Fruit fly (Drosophila melanogaster): ENCODE data around the gene Hsp27.

Hsp27 gene

dm6 chr3L:9360217-9360692, 23.6 kb upstream of the Hsp27 start, which contains the start of gene Pdxk (continued):
- no peak for TF ChIP-seq Side (GFP tag; optimal IDR thresholded peaks at IDR 0.05)
- TF ChIP-seq GATAe (GFP tag; conservative IDR thresholded peaks at IDR 0.05) = peak; percentile 89
- no peak for TF ChIP-seq CG10209 (GFP tag; optimal IDR thresholded peaks at IDR 0.05)
- no peak for TF ChIP-seq vfl (GFP tag; optimal IDR thresholded peaks at IDR 0.05)
- TF ChIP-seq zen2 (GFP tag; IDR thresholded peaks at IDR 0.05; ENCODE audit: partially characterized antibody) = no peak
- no peak for TF ChIP-seq CG12744 (GFP tag; optimal IDR thresholded peaks at IDR 0.05)
- no peak for TF ChIP-seq gsb-n (tag; optimal IDR thresholded peaks at IDR 0.05)
- no peak for TF ChIP-seq Ravus (GFP tag; IDR thresholded peaks at IDR 0.05)
- TF ChIP-seq wdn (GFP tag; IDR thresholded peaks at IDR 0.05) = no peak
- TF ChIP-seq ttk (GFP tag; IDR thresholded peaks at IDR 0.05) = peak; percentile 39; the same call in 1 of the 2 replicates
- no peak for TF ChIP-seq zen (tag; optimal IDR thresholded peaks at IDR 0.05)
- no peak for TF ChIP-seq CG10431 (GFP tag; optimal IDR thresholded peaks at IDR 0.05)
- no peak for TF ChIP-seq fd3F (GFP tag; optimal IDR thresholded peaks at IDR 0.05)
- TF ChIP-seq CG9932 (GFP tag; IDR thresholded peaks at IDR 0.05) = no peak
- peak; percentile 53 for TF ChIP-seq odd (GFP tag; optimal IDR thresholded peaks at IDR 0.05)
- no peak for TF ChIP-seq ranshi (GFP tag; IDR thresholded peaks at IDR 0.05)
- TF ChIP-seq CG1529 (GFP tag; optimal IDR thresholded peaks at IDR 0.05) = no peak
- TF ChIP-seq Dek (tag; optimal IDR thresholded peaks at IDR 0.05) = no peak
- TF ChIP-seq Nf-YC (tag; optimal IDR thresholded peaks at IDR 0.05) = peak; percentile 45
- no peak for TF ChIP-seq CG9817 (tag; optimal IDR thresholded peaks at IDR 0.05)
- TF ChIP-seq Blimp-1 (GFP tag; optimal IDR thresholded peaks at IDR 0.05) = no peak
- TF ChIP-seq cwo (GFP tag; optimal IDR thresholded peaks at IDR 0.05) = peak; percentile 25
- TF ChIP-seq CG14050 (GFP tag; IDR thresholded peaks at IDR 0.05) = no peak
- TF ChIP-seq tap (tag; optimal IDR thresholded peaks at IDR 0.05) = no peak
- TF ChIP-seq row (GFP tag; IDR thresholded peaks at IDR 0.05) = peak; percentile 48; the same call in 2 of the 3 replicates
- no peak for TF ChIP-seq fu2 (GFP tag; optimal IDR thresholded peaks at IDR 0.05)
- TF ChIP-seq CG34376 (GFP tag; optimal IDR thresholded peaks at IDR 0.05) = peak; percentile 93
- TF ChIP-seq Nf-YA (GFP tag; IDR thresholded peaks at IDR 0.05) = no peak
- no peak for TF ChIP-seq fd96Cb (tag; optimal IDR thresholded peaks at IDR 0.05)
- no peak for TF ChIP-seq CG8281 (tag; optimal IDR thresholded peaks at IDR 0.05)
- no peak for TF ChIP-seq eve (GFP tag; optimal IDR thresholded peaks at IDR 0.05)
- TF ChIP-seq gcm (GFP tag; optimal IDR thresholded peaks at IDR 0.05) = peak; percentile 35
- no peak for TF ChIP-seq luna (GFP tag; optimal IDR thresholded peaks at IDR 0.05)
- TF ChIP-seq gem (tag; optimal IDR thresholded peaks at IDR 0.05) = no peak
- TF ChIP-seq CG8924 (tag; optimal IDR thresholded peaks at IDR 0.05) = no peak
- TF ChIP-seq CG8944 (GFP tag; optimal IDR thresholded peaks at IDR 0.05) = no peak
- no peak for TF ChIP-seq grau (tag; optimal IDR thresholded peaks at IDR 0.05)
- no peak for TF ChIP-seq sqz (GFP tag; optimal IDR thresholded peaks at IDR 0.05)
- no peak for TF ChIP-seq CG4730 (GFP tag; IDR thresholded peaks at IDR 0.05)
- TF ChIP-seq Abd-B (GFP tag; optimal IDR thresholded peaks at IDR 0.05) = no peak
- TF ChIP-seq tin (GFP tag; optimal IDR thresholded peaks at IDR 0.05) = no peak
- TF ChIP-seq chif (GFP tag; optimal IDR thresholded peaks at IDR 0.05) = no peak
- peak; percentile 38; the same call in 1 of the 2 replicates for TF ChIP-seq sob (GFP tag; IDR thresholded peaks at IDR 0.05)
- no peak for TF ChIP-seq CG10654 (GFP tag; optimal IDR thresholded peaks at IDR 0.05)
- TF ChIP-seq CG7357 (GFP tag; IDR thresholded peaks at IDR 0.05) = no peak
- no peak for TF ChIP-seq inv (GFP tag; IDR thresholded peaks at IDR 0.05; ENCODE audit: partially characterized antibody)
- TF ChIP-seq CG1603 (tag; optimal IDR thresholded peaks at IDR 0.05) = peak; percentile 49
- TF ChIP-seq CG14441 (GFP tag; IDR thresholded peaks at IDR 0.05) = no peak
- no peak for TF ChIP-seq Hr51 (GFP tag; optimal IDR thresholded peaks at IDR 0.05)
- no peak for TF ChIP-seq CG9215 (GFP tag; IDR thresholded peaks at IDR 0.05)
- peak; percentile 15 for TF ChIP-seq Myb (GFP tag; optimal IDR thresholded peaks at IDR 0.05)
